Fruit fly (Drosophila melanogaster): ENCODE measurements around the gene Send2.

Gene Send2

DNA sequence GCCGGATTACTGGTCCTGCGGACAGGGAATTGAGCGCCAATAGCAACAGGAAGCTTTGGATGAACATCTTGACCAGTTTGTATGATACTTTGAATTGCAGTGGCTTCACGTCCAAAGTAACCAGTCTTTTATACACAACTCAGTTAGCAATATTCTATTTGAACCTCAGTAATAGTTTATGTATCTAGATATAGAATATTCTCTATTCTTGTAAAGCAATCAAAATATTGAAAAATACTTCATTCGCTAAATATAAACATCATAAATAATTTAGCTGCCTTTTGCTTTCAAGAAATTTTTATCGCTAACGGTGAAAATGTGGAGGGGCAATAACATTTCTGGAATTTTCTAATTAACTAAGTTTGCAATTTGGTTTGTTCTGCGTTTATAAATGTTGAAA, at the start of gene Send2:
TSS of gene Send2 (minus strand) at position 101 of the 400 bp plus-strand sequence.
- no peak for TF ChIP-seq CG10669 (GFP tag; optimal IDR thresholded peaks at IDR 0.05)
- TF ChIP-seq CG11294 (GFP tag; IDR thresholded peaks at IDR 0.05): no peak
- TF ChIP-seq cyc (GFP tag; optimal IDR thresholded peaks at IDR 0.05): no peak
- TF ChIP-seq fd59A (GFP tag; optimal IDR thresholded peaks at IDR 0.05): no peak
- TF ChIP-seq ss (GFP tag; optimal IDR thresholded peaks at IDR 0.05): no peak
- no peak for TF ChIP-seq CG1621 (tag; optimal IDR thresholded peaks at IDR 0.05)
- TF ChIP-seq salr (GFP tag; optimal IDR thresholded peaks at IDR 0.05): no peak
- no peak for TF ChIP-seq Sox14 (GFP tag; optimal IDR thresholded peaks at IDR 0.05)
- TF ChIP-seq CG6276 (GFP tag; optimal IDR thresholded peaks at IDR 0.05): no peak
- no peak for TF ChIP-seq Eip93F (GFP tag; optimal IDR thresholded peaks at IDR 0.05)
- TF ChIP-seq dsx (GFP tag; optimal IDR thresholded peaks at IDR 0.05; ENCODE audit: poor library complexity, severe bottlenecking): no peak
- no peak for TF ChIP-seq CG6854 (GFP tag; optimal IDR thresholded peaks at IDR 0.05)
- no peak for TF ChIP-seq CG4318 (GFP tag; optimal IDR thresholded peaks at IDR 0.05)
- TF ChIP-seq topi (GFP tag; optimal IDR thresholded peaks at IDR 0.05): no peak

DNA sequence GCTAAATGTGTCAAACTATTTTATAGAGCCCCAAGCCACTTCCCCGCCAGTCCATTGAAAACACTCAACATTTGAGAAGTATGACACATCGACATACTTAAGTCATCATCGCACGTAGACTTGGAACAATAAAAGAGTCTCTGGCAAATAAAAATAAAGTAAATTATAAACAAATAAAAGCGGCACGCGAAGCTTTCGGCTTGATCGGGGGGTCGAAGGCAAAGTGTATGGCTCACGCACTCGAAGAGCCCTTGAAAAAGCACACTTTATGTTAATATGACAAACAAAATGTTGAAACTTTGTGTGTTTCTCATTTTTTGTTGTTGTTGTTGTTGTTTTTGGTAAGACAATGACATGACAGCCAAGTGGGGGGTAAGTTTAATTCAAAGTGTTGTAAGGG, 49.8 kb upstream of the Send2 start:
- TF ChIP-seq fkh (GFP tag; optimal IDR thresholded peaks at IDR 0.05) (peak; percentile 82), CG8319 (GFP tag; optimal IDR thresholded peaks at IDR 0.05) (no peak)

DNA sequence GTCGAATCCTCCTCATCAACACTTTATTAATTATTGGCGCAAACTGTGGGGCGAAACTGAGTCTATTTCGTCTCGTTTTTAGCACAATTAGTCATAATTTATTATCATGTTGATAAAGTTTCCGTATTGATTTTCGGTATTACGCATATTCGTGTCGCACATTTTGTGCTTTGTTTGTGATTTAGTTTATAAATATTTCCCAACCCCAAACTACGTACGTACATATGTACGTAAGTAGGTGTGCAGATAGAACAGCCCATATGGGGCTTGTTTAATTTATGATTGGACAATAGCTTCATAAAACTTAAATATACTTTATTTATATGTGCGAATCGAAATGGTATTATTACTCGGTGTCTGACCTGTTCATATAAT, 48.6 kb upstream of the Send2 start:
- TF ChIP-seq ss (GFP tag; optimal IDR thresholded peaks at IDR 0.05) (no peak), svp (GFP tag) (peak; percentile 15), CG1621 (tag; optimal IDR thresholded peaks at IDR 0.05) (no peak), net (GFP tag; optimal IDR thresholded peaks at IDR 0.05) (no peak), fkh (GFP tag; optimal IDR thresholded peaks at IDR 0.05) (peak; percentile 48), dac (GFP tag; optimal IDR thresholded peaks at IDR 0.05) (no peak), CG11294 (GFP tag; IDR thresholded peaks at IDR 0.05) (no peak)

DNA sequence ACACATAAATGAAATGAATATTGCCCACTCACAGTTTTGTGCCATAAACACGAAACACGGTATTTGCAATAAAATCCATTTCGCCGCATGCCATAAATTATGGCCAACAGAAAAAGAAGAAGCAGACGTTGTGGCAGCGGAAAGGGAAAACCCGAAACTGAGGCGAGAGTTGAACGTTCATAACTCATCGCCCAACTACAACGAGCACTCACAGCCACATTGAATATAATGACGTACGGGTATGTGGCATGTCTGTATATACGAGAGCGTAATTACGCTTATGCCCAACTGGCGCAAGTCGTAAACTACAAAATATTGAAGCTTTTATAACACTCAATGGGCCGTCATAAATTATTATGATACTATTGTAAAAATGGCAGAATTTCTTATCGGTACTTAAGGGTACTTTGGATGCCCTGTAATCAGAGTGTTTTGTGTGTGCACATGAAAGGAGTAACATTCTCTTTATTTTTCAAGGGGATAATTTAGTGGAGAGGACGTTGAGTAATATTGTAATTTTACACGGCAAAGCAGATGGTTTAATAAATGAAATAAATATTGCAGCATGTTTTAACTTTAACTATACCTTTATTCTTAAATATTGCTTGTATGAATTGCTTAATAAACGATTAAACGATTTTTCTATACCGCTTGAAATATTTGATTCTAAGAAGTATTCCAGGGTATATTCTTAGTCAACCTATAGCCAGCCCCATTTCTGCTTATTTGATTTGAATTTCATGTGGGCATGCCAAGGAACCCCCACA, 48.0 kb upstream of the Send2 start:
- TF ChIP-seq net (GFP tag; optimal IDR thresholded peaks at IDR 0.05) (no peak), Met (GFP tag; optimal IDR thresholded peaks at IDR 0.05) (peak; percentile 36), Hr39 (GFP tag; optimal IDR thresholded peaks at IDR 0.05) (no peak), Smox (GFP tag; optimal IDR thresholded peaks at IDR 0.05) (peak; percentile 32), esn (GFP tag; optimal IDR thresholded peaks at IDR 0.05) (peak; percentile 4), CG6163 (GFP tag; IDR thresholded peaks at IDR 0.05) (peak; percentile 14; the same call in 1 of the 3 replicates), Eip78C (GFP tag) (peak; percentile 58), vri (GFP tag; optimal IDR thresholded peaks at IDR 0.05) (peak; percentile 45), fd85E (GFP tag; optimal IDR thresholded peaks at IDR 0.05) (no peak), dsx (GFP tag; optimal IDR thresholded peaks at IDR 0.05; ENCODE audit: poor library complexity, severe bottlenecking) (no peak)

DNA sequence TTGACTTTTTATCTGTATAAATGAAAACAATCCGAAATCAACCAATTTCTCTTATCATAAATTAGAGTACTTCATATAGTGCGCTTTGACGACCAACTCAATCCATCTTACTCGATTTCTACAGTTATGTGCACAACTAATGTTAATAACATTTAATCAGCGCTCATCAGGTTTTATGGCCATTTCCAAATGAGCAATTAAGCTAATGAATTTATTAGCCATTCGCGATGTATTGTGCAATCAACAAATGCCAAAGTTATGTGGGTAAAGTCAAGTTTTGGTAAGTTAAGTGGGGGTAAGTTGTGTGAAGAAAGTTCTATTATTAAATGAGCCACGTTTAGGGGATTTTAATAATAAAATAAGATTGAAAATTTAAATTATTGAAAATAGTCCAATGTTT, 47.0 kb upstream of the Send2 start:
- TF ChIP-seq Blimp-1 (GFP tag; optimal IDR thresholded peaks at IDR 0.05): no peak
- no peak for TF ChIP-seq Eip75B (GFP tag; optimal IDR thresholded peaks at IDR 0.05)
- no peak for TF ChIP-seq CG11294 (GFP tag; IDR thresholded peaks at IDR 0.05)
- no peak for TF ChIP-seq CG10669 (GFP tag; optimal IDR thresholded peaks at IDR 0.05)
- no peak for TF ChIP-seq dsx (GFP tag; optimal IDR thresholded peaks at IDR 0.05; ENCODE audit: poor library complexity, severe bottlenecking)
- TF ChIP-seq net (GFP tag; optimal IDR thresholded peaks at IDR 0.05): no peak
- no peak for TF ChIP-seq Lpt (GFP tag; optimal IDR thresholded peaks at IDR 0.05)
- no peak for TF ChIP-seq acj6 (GFP tag; optimal IDR thresholded peaks at IDR 0.05)
- no peak for TF ChIP-seq svp (GFP tag)
- no peak for TF ChIP-seq esn (GFP tag; optimal IDR thresholded peaks at IDR 0.05)
- no peak for TF ChIP-seq Hr39 (GFP tag; optimal IDR thresholded peaks at IDR 0.05)
- no peak for TF ChIP-seq eg (GFP tag; IDR thresholded peaks at IDR 0.05)
- TF ChIP-seq CG15336 (GFP tag; IDR thresholded peaks at IDR 0.05): no peak
- TF ChIP-seq fkh (GFP tag; optimal IDR thresholded peaks at IDR 0.05): no peak
- TF ChIP-seq CG11762 (GFP tag; optimal IDR thresholded peaks at IDR 0.05; ENCODE audit: insufficient read depth): no peak
- TF ChIP-seq vri (GFP tag; optimal IDR thresholded peaks at IDR 0.05): no peak
- no peak for TF ChIP-seq fd59A (GFP tag; optimal IDR thresholded peaks at IDR 0.05)
- no peak for TF ChIP-seq CG1621 (tag; optimal IDR thresholded peaks at IDR 0.05)
- no peak for TF ChIP-seq Eip78C (GFP tag)
- no peak for TF ChIP-seq cyc (GFP tag; optimal IDR thresholded peaks at IDR 0.05)

Data from whole organism, prepupa.